Worm (Caenorhabditis elegans): ENCODE data around the gene srlf-34.

- no peak for TF ChIP-seq tab-1 (GFP tag; IDR thresholded peaks at IDR 0.05)
- no peak for TF ChIP-seq flt-1 (GFP tag; IDR thresholded peaks at IDR 0.05)
- no peak for TF ChIP-seq med-1 (GFP tag; optimal IDR thresholded peaks at IDR 0.05; ENCODE audit: insufficient read depth)
- no peak for TF ChIP-seq T22C8.4 (GFP tag; IDR thresholded peaks at IDR 0.05)
- TF ChIP-seq ztf-23 (GFP tag; IDR thresholded peaks at IDR 0.05): no peak
These were observed 13.6 kb downstream of the srlf-34 start, which contains the start of gene appg-1 for ce11 chrII:10325615-10326232.

All from whole organism, midembryonic.